Worm (Caenorhabditis elegans) whole organism, young adult: ENCODE data around the gene E01B7.2.
A peak's percentile ranks its signal among the peaks of the same experiment; 100 is the strongest.

Experiments used
- B0261.1 ChIP-seq: sonication (generic microtip); optimal IDR thresholded peaks from 2 replicates; lab custom pipeline; 2016; ENCODE audit warnings: mild to moderate bottlenecking, missing genetic modification characterization, moderate library complexity, missing compliant biosample characterization
- F10E7.11 ChIP-seq: sonication (generic microtip); optimal IDR thresholded peaks from 2 replicates; lab custom pipeline; 2017; ENCODE audit warnings: mild to moderate bottlenecking, missing genetic modification characterization, moderate library complexity, missing compliant biosample characterization
- F23B12.7 ChIP-seq: sonication (generic microtip); optimal IDR thresholded peaks from 2 replicates; lab custom pipeline; 2017; ENCODE audit warnings: missing genetic modification characterization, mild to moderate bottlenecking, missing compliant biosample characterization, antibody characterized with exemption, moderate library complexity; ENCODE audit not compliant: insufficient read depth
- F37B4.10 ChIP-seq: fragments of 200-800 bp; sonication (Bioruptor generic); IDR thresholded peaks from 2 replicates; pipeline ENCODE4 v1.3.6; 2022; ENCODE audit warnings: missing genetic modification characterization, missing compliant biosample characterization
- F57A8.1 ChIP-seq: fragments of 200-800 bp; sonication (Bioruptor generic); optimal IDR thresholded peaks from 2 replicates; lab custom pipeline; 2018; ENCODE audit warnings: mild to moderate bottlenecking, missing genetic modification characterization, moderate library complexity, missing compliant biosample characterization
- T07F8.4 ChIP-seq: sonication (generic microtip); optimal IDR thresholded peaks from 2 replicates; lab custom pipeline; 2016; ENCODE audit warnings: mild to moderate bottlenecking, missing genetic modification characterization, moderate library complexity, missing compliant biosample characterization
- T26A5.8 ChIP-seq: sonication (generic microtip); optimal IDR thresholded peaks from 2 replicates; lab custom pipeline; 2016; ENCODE audit warnings: missing genetic modification characterization, missing compliant biosample characterization
- ZK185.1 ChIP-seq: sonication (generic microtip); optimal IDR thresholded peaks from 2 replicates; lab custom pipeline; 2016; ENCODE audit warnings: mild to moderate bottlenecking, missing genetic modification characterization, missing compliant biosample characterization; ENCODE audit not compliant: poor library complexity, severe bottlenecking
- akir-1 ChIP-seq: fragments of 200-800 bp; sonication (Bioruptor generic); optimal IDR thresholded peaks from 2 replicates; lab custom pipeline; 2018; ENCODE audit warnings: mild to moderate bottlenecking, missing genetic modification characterization, moderate library complexity, missing compliant biosample characterization
- aptf-2 ChIP-seq: fragments of 200-800 bp; sonication (Bioruptor generic); conservative IDR thresholded peaks from 2 replicates; pipeline ENCODE4 v1.3.6; 2022; ENCODE audit warnings: missing genetic modification reagents, missing genetic modification characterization, missing compliant biosample characterization
- aptf-3 ChIP-seq: fragments of 200-800 bp; sonication (Bioruptor generic); IDR thresholded peaks from 2 replicates; pipeline ENCODE4 v1.3.6; 2022; ENCODE audit warnings: missing genetic modification characterization, missing compliant biosample characterization
- atf-7 ChIP-seq: sonication (generic microtip); optimal IDR thresholded peaks from 2 replicates; lab custom pipeline; 2017; ENCODE audit warnings: mild to moderate bottlenecking, missing genetic modification characterization, missing compliant biosample characterization
- athp-1 ChIP-seq: sonication (generic microtip); optimal IDR thresholded peaks from 2 replicates; lab custom pipeline; 2017; ENCODE audit warnings: mild to moderate bottlenecking, missing genetic modification characterization, missing compliant biosample characterization
- attf-5 ChIP-seq: fragments of 200-800 bp; sonication (Bioruptor generic); optimal IDR thresholded peaks from 2 replicates; lab custom pipeline; 2018; ENCODE audit warnings: mild to moderate bottlenecking, missing genetic modification characterization, missing compliant biosample characterization
- bed-1 ChIP-seq: fragments of 200-800 bp; sonication (Bioruptor generic); IDR thresholded peaks from 2 replicates; pipeline ENCODE4 v1.3.6; 2022; ENCODE audit warnings: missing genetic modification reagents, missing genetic modification characterization, missing compliant biosample characterization
- cebp-1 ChIP-seq, 2 experiments: fragments of 200-800 bp in 1 of 2; sonication (Bioruptor generic) in 1 of 2; sonication (generic microtip) in 1 of 2; IDR thresholded peaks in 1 of 2; optimal IDR thresholded peaks in 1 of 2; 2 replicates each; pipeline versions ENCODE4 v1.3.6 to Lab custom; 2017 to 2022; ENCODE audit warnings: missing compliant biosample characterization in 2 of 2, missing genetic modification characterization in 2 of 2, mild to moderate bottlenecking in 1 of 2, missing genetic modification reagents in 1 of 2, moderate library complexity in 1 of 2
- cebp-2 ChIP-seq: fragments of 200-800 bp; sonication (Bioruptor generic); IDR thresholded peaks from 2 replicates; pipeline ENCODE4 v1.3.6; 2022; ENCODE audit warnings: missing genetic modification characterization, missing compliant biosample characterization
- egrh-3 ChIP-seq: fragments of 200-800 bp; sonication (Bioruptor generic); IDR thresholded peaks from 2 replicates; pipeline ENCODE4 v1.3.6; 2022; ENCODE audit warnings: missing genetic modification reagents, missing genetic modification characterization, missing compliant biosample characterization
- ekl-4 ChIP-seq: fragments of 200-800 bp; sonication (Bioruptor generic); IDR thresholded peaks from 2 replicates; pipeline ENCODE4 v1.3.6; 2022; ENCODE audit warnings: missing genetic modification reagents, missing genetic modification characterization, missing compliant biosample characterization
- ets-4 ChIP-seq: fragments of 200-800 bp; sonication (Bioruptor generic); optimal IDR thresholded peaks from 2 replicates; lab custom pipeline; 2018; ENCODE audit warnings: mild to moderate bottlenecking, missing genetic modification characterization, missing compliant biosample characterization
- gei-17 ChIP-seq: fragments of 200-800 bp; sonication (Bioruptor generic); optimal IDR thresholded peaks from 2 replicates; lab custom pipeline; 2018; ENCODE audit warnings: mild to moderate bottlenecking, missing genetic modification characterization, missing compliant biosample characterization
- hlh-26 ChIP-seq: fragments of 200-800 bp; sonication (Bioruptor generic); conservative IDR thresholded peaks from 2 replicates; pipeline ENCODE4 v1.3.6; 2022; ENCODE audit warnings: missing genetic modification reagents, missing genetic modification characterization, missing compliant biosample characterization
- hmg-20 ChIP-seq: fragments of 200-800 bp; sonication (Bioruptor generic); IDR thresholded peaks from 2 replicates; pipeline ENCODE4 v1.3.6; 2022; ENCODE audit warnings: missing genetic modification reagents, missing genetic modification characterization, missing compliant biosample characterization
- hrde-1 ChIP-seq: sonication (generic microtip); optimal IDR thresholded peaks from 2 replicates; lab custom pipeline; 2016; ENCODE audit warnings: missing genetic modification characterization, mild to moderate bottlenecking, missing compliant biosample characterization, moderate library complexity, missing genotype, missing genetic modification reagents, borderline replicate concordance
- lin-26 ChIP-seq: fragments of 200-800 bp; sonication (Bioruptor generic); IDR thresholded peaks from 2 replicates; pipeline ENCODE4 v1.3.6; 2022; ENCODE audit warnings: missing genetic modification reagents, missing genetic modification characterization, missing compliant biosample characterization
- madf-10 ChIP-seq: sonication (generic microtip); optimal IDR thresholded peaks from 2 replicates; lab custom pipeline; 2016; ENCODE audit warnings: mild to moderate bottlenecking, missing genetic modification characterization, missing compliant biosample characterization
- madf-3 ChIP-seq: fragments of 200-800 bp; sonication (Bioruptor generic); IDR thresholded peaks from 2 replicates; pipeline ENCODE4 v1.3.6; 2022; ENCODE audit warnings: missing genetic modification reagents, missing genetic modification characterization, missing compliant biosample characterization
- madf-8 ChIP-seq: fragments of 200-800 bp; sonication (Bioruptor generic); conservative IDR thresholded peaks from 2 replicates; pipeline ENCODE4 v1.3.6; 2022; ENCODE audit warnings: missing genetic modification reagents, missing genetic modification characterization, missing compliant biosample characterization
- nhr-27 ChIP-seq: fragments of 200-800 bp; sonication (Bioruptor generic); optimal IDR thresholded peaks from 2 replicates; lab custom pipeline; 2018; ENCODE audit warnings: mild to moderate bottlenecking, missing genetic modification characterization, moderate library complexity, missing compliant biosample characterization
- pha-4 ChIP-seq: fragments of 150-350 bp; sonication (generic microtip); optimal IDR thresholded peaks from 2 replicates; lab custom pipeline; 2014; ENCODE audit warnings: missing biosample characterization, missing genetic modification reagents, missing genetic modification characterization
- rpc-1 ChIP-seq, 2 experiments: fragments of 150-350 bp in 1 of 2; sonication (generic microtip) in 1 of 2; optimal IDR thresholded peaks; 2 replicates each; lab custom pipeline; 2014 to 2018; ENCODE audit warnings: missing biosample characterization in 1 of 2, missing genetic modification characterization in 1 of 2, missing genetic modification reagents in 1 of 2, missing genotype in 1 of 2
- tbp1 ChIP-seq: fragments of 200-800 bp; sonication (Bioruptor generic); optimal IDR thresholded peaks from 2 replicates; lab custom pipeline; 2018; ENCODE audit warnings: mild to moderate bottlenecking, missing genetic modification characterization, missing compliant biosample characterization
- zfh-2 ChIP-seq: fragments of 200-800 bp; sonication (Bioruptor generic); conservative IDR thresholded peaks from 2 replicates; pipeline ENCODE4 v1.3.6; 2022; ENCODE audit warnings: missing genetic modification reagents, missing genetic modification characterization, missing compliant biosample characterization

Gene E01B7.2

DNA sequence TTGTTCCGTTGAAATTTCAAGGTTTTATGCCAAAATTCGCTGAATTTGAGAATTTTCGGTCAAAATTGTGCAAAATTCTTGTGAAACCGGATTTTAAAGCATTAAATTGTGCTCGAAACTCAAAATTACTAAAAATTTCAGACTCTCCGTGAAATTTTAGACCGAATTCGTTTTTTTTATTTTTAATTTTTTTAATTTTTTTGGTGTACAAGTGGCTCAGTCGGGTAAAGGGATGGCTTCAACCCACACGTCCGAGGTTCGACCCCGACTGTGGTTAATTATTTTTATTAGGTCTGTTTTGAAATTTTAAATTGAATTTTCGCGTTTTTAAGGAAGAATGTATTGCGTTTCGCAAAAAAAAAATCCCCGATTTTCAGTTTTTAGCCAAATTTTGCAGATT is 17.4 kb downstream of the E01B7.2 start:
- TF ChIP-seq rpc-1 (optimal IDR thresholded peaks at IDR 0.05; lab: Kevin White, UChicago): no peak
- peak; percentile 56 for TF ChIP-seq rpc-1 (tag; optimal IDR thresholded peaks at IDR 0.05; lab: Kevin White, UChicago)
- peak; percentile 53 for TF ChIP-seq tbp1 (GFP tag; lab: Kevin White, UChicago)
- TF ChIP-seq F23B12.7: no peak
- TF ChIP-seq akir-1 (GFP tag; lab: Kevin White, UChicago): no peak
- peak; percentile 10 for TF ChIP-seq B0261.1 (tag; lab: Kevin White, UChicago)

- TF ChIP-seq zfh-2 (GFP tag; lab: Robert Waterston, UW) (peak; percentile 85), F23B12.7 (no peak), atf-7 (tag; lab: Kevin White, UChicago) (no peak), T07F8.4 (tag; lab: Kevin White, UChicago) (no peak), F10E7.11 (tag; lab: Kevin White, UChicago) (no peak), F37B4.10 (0 out of 2 replicates have a peak, but pooled peaks have one; percentile 23), madf-3 (GFP tag; lab: Robert Waterston, UW) (0 out of 2 replicates have a peak, but pooled peaks have one; percentile 9), F57A8.1 (GFP tag; lab: Kevin White, UChicago) (no peak), pha-4 (tag; lab: Kevin White, UChicago) (no peak), hlh-26 (GFP tag; lab: Robert Waterston, UW) (no peak), aptf-3 (GFP tag; lab: Robert Waterston, UW) (no peak), aptf-2 (GFP tag; lab: Robert Waterston, UW) (no peak), egrh-3 (GFP tag; lab: Robert Waterston, UW) (peak; percentile 74), madf-8 (GFP tag; lab: Robert Waterston, UW) (no peak), ets-4 (GFP tag; lab: Kevin White, UChicago) (no peak), cebp-2 (GFP tag; lab: Robert Waterston, UW) (no peak), bed-1 (GFP tag; lab: Robert Waterston, UW) (0 out of 2 replicates have a peak, but pooled peaks have one; percentile 61)
Observed at ce11 chrV:17943877-17944472, 22.4 kb downstream of the E01B7.2 start.

ce11 chrV:17944849-17945452 is 23.4 kb downstream of the E01B7.2 start:
- TF ChIP-seq egrh-3 (GFP tag; lab: Robert Waterston, UW) (peak; percentile 69; the same call in 1 of the 2 replicates), attf-5 (GFP tag; lab: Kevin White, UChicago) (no peak), F57A8.1 (GFP tag; lab: Kevin White, UChicago) (no peak), zfh-2 (GFP tag; lab: Robert Waterston, UW) (0 out of 2 replicates have a peak, but pooled peaks have one; percentile 6), hrde-1 (no peak), gei-17 (GFP tag; lab: Kevin White, UChicago) (no peak), nhr-27 (tag; lab: Kevin White, UChicago) (no peak), athp-1 (tag; lab: Kevin White, UChicago) (no peak), madf-10 (tag; lab: Kevin White, UChicago) (no peak), hmg-20 (GFP tag; lab: Robert Waterston, UW) (no peak)
- TF ChIP-seq, all 124 proteins: peak for 2

DNA sequence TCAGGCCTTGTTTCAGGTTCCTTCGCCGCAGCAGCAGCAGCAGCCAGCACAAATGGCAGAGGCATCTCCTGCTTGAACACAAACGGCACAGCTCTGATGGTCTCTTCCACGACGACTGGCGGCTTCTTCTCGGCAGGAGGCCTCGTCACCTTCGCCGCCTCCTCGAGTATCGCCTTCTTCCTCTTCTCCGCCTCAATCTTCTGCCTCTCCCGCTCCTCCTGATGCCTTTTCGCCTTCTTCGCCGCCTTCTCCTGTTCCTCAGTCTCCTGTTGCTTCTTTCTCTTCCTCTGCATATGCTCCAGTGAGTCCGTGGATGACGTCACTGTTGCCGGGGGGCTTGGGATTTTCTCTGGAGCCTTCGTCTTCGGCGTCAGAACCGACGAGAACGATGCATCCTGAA is 23.9 kb downstream of the E01B7.2 start:
- no peak for TF ChIP-seq ZK185.1 (tag; lab: Kevin White, UChicago)
- TF ChIP-seq egrh-3 (GFP tag; lab: Robert Waterston, UW): peak; percentile 56; the same call in 1 of the 2 replicates
- 0 out of 2 replicates have a peak, but pooled peaks have one; percentile 6 for TF ChIP-seq zfh-2 (GFP tag; lab: Robert Waterston, UW)
- 0 out of 2 replicates have a peak, but pooled peaks have one; percentile 12 for TF ChIP-seq lin-26 (GFP tag; lab: Robert Waterston, UW)
- TF ChIP-seq ekl-4: no peak
- TF ChIP-seq T26A5.8 (tag; lab: Kevin White, UChicago): no peak
- no peak for TF ChIP-seq cebp-1 (GFP tag; IDR thresholded peaks at IDR 0.05; lab: Robert Waterston, UW)
- no peak for TF ChIP-seq cebp-1 (tag; optimal IDR thresholded peaks at IDR 0.05; lab: Kevin White, UChicago)
